Fruit fly (Drosophila melanogaster) whole organism, embryonic: ENCODE measurements around the gene TwdlC.

ENCODE experiments used
- Ada2b ChIP-seq: fragments of 200-800 bp; sonication (Bioruptor generic); IDR thresholded peaks from 2 replicates; pipeline ENCODE4 v1.3.6; 2022; ENCODE audit warnings: missing biosample characterization, missing genetic modification characterization
- Blimp-1 ChIP-seq: fragments of 200-800 bp; sonication (Bioruptor generic); optimal IDR thresholded peaks from 3 replicates; lab custom pipeline; 2018; ENCODE audit warnings: missing biosample characterization, missing genetic modification characterization, mild to moderate bottlenecking, moderate library complexity, missing genetic modification reagents
- CG10274 ChIP-seq: fragments of 200-800 bp; sonication (Bioruptor generic); optimal IDR thresholded peaks from 3 replicates; lab custom pipeline; 2017; ENCODE audit warnings: missing biosample characterization, mild to moderate bottlenecking, missing genetic modification characterization
- CG11504 ChIP-seq: fragments of 200-800 bp; sonication (Bioruptor generic); optimal IDR thresholded peaks from 3 replicates; lab custom pipeline; 2019; ENCODE audit warnings: missing biosample characterization, mild to moderate bottlenecking, missing genetic modification characterization, moderate library complexity
- CG11696 ChIP-seq: fragments of 200-800 bp; sonication (Bioruptor generic); IDR thresholded peaks from 2 replicates; pipeline ENCODE4 v1.3.6; 2022; ENCODE audit warnings: missing biosample characterization, missing genetic modification characterization
- CG12744 ChIP-seq: fragments of 200-800 bp; sonication (Bioruptor generic); optimal IDR thresholded peaks from 2 replicates; lab custom pipeline; 2016; ENCODE audit warnings: missing biosample characterization, missing genetic modification characterization
- CG14441 ChIP-seq: fragments of 200-800 bp; sonication (Bioruptor generic); IDR thresholded peaks from 2 replicates; pipeline ENCODE4 v1.3.6; 2022; ENCODE audit warnings: missing biosample characterization, missing genetic modification characterization
- CG14860 ChIP-seq: fragments of 200-800 bp; sonication (Bioruptor generic); IDR thresholded peaks from 3 replicates; pipeline ENCODE4 v1.3.6; 2022; ENCODE audit warnings: missing biosample characterization, missing genetic modification characterization; ENCODE audit not compliant: partially characterized antibody
- CG15011 ChIP-seq: fragments of 200-800 bp; sonication (Bioruptor generic); optimal IDR thresholded peaks from 3 replicates; lab custom pipeline; 2018; ENCODE audit warnings: missing biosample characterization, mild to moderate bottlenecking, missing genetic modification characterization
- CG15269 ChIP-seq: fragments of 200-800 bp; sonication (Bioruptor generic); optimal IDR thresholded peaks from 2 replicates; lab custom pipeline; 2018; ENCODE audit warnings: missing biosample characterization, mild to moderate bottlenecking, missing genetic modification characterization, moderate library complexity
- CG1602 ChIP-seq: fragments of 200-800 bp; sonication (Bioruptor generic); optimal IDR thresholded peaks from 3 replicates; lab custom pipeline; 2016; ENCODE audit warnings: missing biosample characterization, missing genetic modification characterization
- CG17802 ChIP-seq: fragments of 200-800 bp; sonication (Bioruptor generic); optimal IDR thresholded peaks from 2 replicates; lab custom pipeline; 2018; ENCODE audit warnings: missing biosample characterization, mild to moderate bottlenecking, missing genetic modification characterization, moderate library complexity
- CG17912 ChIP-seq: fragments of 200-800 bp; sonication (Bioruptor generic); optimal IDR thresholded peaks from 2 replicates; lab custom pipeline; 2018; ENCODE audit warnings: missing biosample characterization, mild to moderate bottlenecking, missing genetic modification characterization
- CG18011 ChIP-seq: fragments of 200-800 bp; sonication (Bioruptor generic); optimal IDR thresholded peaks from 2 replicates; lab custom pipeline; 2017; ENCODE audit warnings: missing biosample characterization, missing genetic modification characterization, mild to moderate bottlenecking, moderate library complexity, missing genotype
- CG1832 ChIP-seq: fragments of 200-800 bp; sonication (Bioruptor generic); optimal IDR thresholded peaks from 2 replicates; lab custom pipeline; 2017; ENCODE audit warnings: missing biosample characterization, mild to moderate bottlenecking, missing genetic modification characterization, inconsistent platforms
- CG2678 ChIP-seq: fragments of 200-800 bp; sonication (Bioruptor generic); optimal IDR thresholded peaks from 3 replicates; lab custom pipeline; 2019; ENCODE audit warnings: missing biosample characterization, mild to moderate bottlenecking, missing genetic modification characterization, moderate library complexity
- CG33213 ChIP-seq: fragments of 200-800 bp; sonication (Bioruptor generic); optimal IDR thresholded peaks from 3 replicates; lab custom pipeline; 2016; ENCODE audit warnings: missing biosample characterization, missing genetic modification characterization
- CG3726 ChIP-seq: fragments of 200-800 bp; sonication (Bioruptor generic); IDR thresholded peaks from 3 replicates; pipeline ENCODE4, ENCODE4 v1.3.6; 2022; ENCODE audit warnings: missing biosample characterization, missing genetic modification characterization
- CG4328 ChIP-seq: fragments of 200-800 bp; sonication (Bioruptor generic); optimal IDR thresholded peaks from 3 replicates; lab custom pipeline; 2017; ENCODE audit warnings: missing biosample characterization, missing genetic modification reagents, missing genetic modification characterization
- CG4707 ChIP-seq: fragments of 200-800 bp; sonication (Bioruptor generic); optimal IDR thresholded peaks from 2 replicates; lab custom pipeline; 2018; ENCODE audit warnings: missing biosample characterization, mild to moderate bottlenecking, missing genetic modification characterization, moderate library complexity
- CG6654 ChIP-seq: fragments of 200-800 bp; sonication (Bioruptor generic); optimal IDR thresholded peaks from 2 replicates; lab custom pipeline; 2017; ENCODE audit warnings: missing biosample characterization, mild to moderate bottlenecking, missing genetic modification characterization
- CG7839 ChIP-seq: fragments of 200-800 bp; sonication (Bioruptor generic); optimal IDR thresholded peaks from 3 replicates; lab custom pipeline; 2018; ENCODE audit warnings: missing biosample characterization, mild to moderate bottlenecking, missing genetic modification characterization, moderate library complexity
- CTCF ChIP-seq: fragments of 200-800 bp; sonication (Bioruptor generic); optimal IDR thresholded peaks from 2 replicates; lab custom pipeline; 2017; ENCODE audit warnings: missing biosample characterization, mild to moderate bottlenecking, missing genetic modification characterization, moderate library complexity
- Dfd ChIP-seq, 2 experiments: fragments of >200 bp; optimal IDR thresholded peaks; 2 replicates each; lab custom pipeline; 2017; ENCODE audit warnings: missing biosample characterization in 2 of 2, missing genetic modification characterization in 2 of 2
- Gug ChIP-seq: fragments of 200-800 bp; sonication (Bioruptor generic); IDR thresholded peaks from 4 replicates; pipeline ENCODE4 v1.3.6; 2022; ENCODE audit warnings: missing biosample characterization, missing genetic modification characterization
- Hmx ChIP-seq: fragments of 200-800 bp; sonication (Bioruptor generic); optimal IDR thresholded peaks from 2 replicates; lab custom pipeline; 2016; ENCODE audit warnings: missing biosample characterization, missing genetic modification characterization
- Hr51 ChIP-seq, 2 experiments: fragments of 200-800 bp; sonication (Bioruptor generic); optimal IDR thresholded peaks; 2 replicates in 1 of 2; 3 replicates in 1 of 2; lab custom pipeline; 2016 to 2018; ENCODE audit warnings: missing biosample characterization in 2 of 2, missing genetic modification characterization in 2 of 2, mild to moderate bottlenecking in 1 of 2, moderate library complexity in 1 of 2
- Hr78 ChIP-seq, 2 experiments: fragments of 200-800 bp in 1 of 2; fragments of >200 bp in 1 of 2; sonication (Bioruptor generic) in 1 of 2; optimal IDR thresholded peaks; 2 replicates each; lab custom pipeline; 2017 to 2019; ENCODE audit warnings: missing biosample characterization in 2 of 2, missing genetic modification characterization in 2 of 2, mild to moderate bottlenecking in 1 of 2, moderate library complexity in 1 of 2
- Jarid2 ChIP-seq: fragments of 200-800 bp; sonication (Bioruptor generic); optimal IDR thresholded peaks from 3 replicates; lab custom pipeline; 2017; ENCODE audit warnings: mild to moderate bottlenecking, missing biosample characterization, missing genetic modification reagents, missing genetic modification characterization
- Lpt ChIP-seq: fragments of >200 bp; optimal IDR thresholded peaks from 2 replicates; lab custom pipeline; 2018; ENCODE audit warnings: missing biosample characterization, missing genetic modification characterization
- Oaz ChIP-seq: fragments of 200-800 bp; sonication (Bioruptor generic); IDR thresholded peaks from 2 replicates; pipeline ENCODE4 v1.3.6; 2022; ENCODE audit warnings: missing biosample characterization, missing genetic modification characterization
- Opbp ChIP-seq: fragments of 200-800 bp; sonication (Bioruptor generic); IDR thresholded peaks from 3 replicates; pipeline ENCODE4 v1.3.6; 2022; ENCODE audit warnings: missing biosample characterization, missing genetic modification characterization; ENCODE audit not compliant: partially characterized antibody
- Optix ChIP-seq: fragments of 200-800 bp; sonication (Bioruptor generic); IDR thresholded peaks from 3 replicates; pipeline ENCODE4 v1.3.6; 2022; ENCODE audit warnings: missing biosample characterization, missing genetic modification characterization
- Rfx ChIP-seq: fragments of 200-800 bp; sonication (Bioruptor generic); IDR thresholded peaks from 2 replicates; pipeline ENCODE4 v1.3.6; 2022; ENCODE audit warnings: missing biosample characterization, missing genetic modification characterization
- Sin3A ChIP-seq: fragments of >200 bp; optimal IDR thresholded peaks from 2 replicates; lab custom pipeline; 2018
- Sox102F ChIP-seq: fragments of 200-800 bp; sonication (Bioruptor generic); optimal IDR thresholded peaks from 2 replicates; lab custom pipeline; 2018; ENCODE audit warnings: missing biosample characterization, mild to moderate bottlenecking, missing genetic modification characterization, moderate library complexity
- amos ChIP-seq: fragments of 200-800 bp; sonication (Bioruptor generic); IDR thresholded peaks from 2 replicates; pipeline ENCODE4 v1.3.6; 2022; ENCODE audit warnings: missing biosample characterization, missing genetic modification characterization; ENCODE audit not compliant: partially characterized antibody
- crc ChIP-seq: fragments of 200-800 bp; sonication (Bioruptor generic); optimal IDR thresholded peaks from 2 replicates; lab custom pipeline; 2016; ENCODE audit warnings: missing biosample characterization, missing genetic modification characterization
- dan ChIP-seq: fragments of 200-800 bp; sonication (Bioruptor generic); IDR thresholded peaks from 2 replicates; pipeline ENCODE4 v1.3.6; 2022; ENCODE audit warnings: missing biosample characterization, missing genetic modification characterization
- eyg ChIP-seq: fragments of 200-800 bp; sonication (Bioruptor generic); optimal IDR thresholded peaks from 3 replicates; lab custom pipeline; 2016; ENCODE audit warnings: missing biosample characterization, missing genetic modification characterization
- fu2 ChIP-seq: fragments of 200-800 bp; sonication (Bioruptor generic); optimal IDR thresholded peaks from 2 replicates; lab custom pipeline; 2016; ENCODE audit warnings: missing biosample characterization, missing genetic modification characterization
- gt ChIP-seq: fragments of 200-800 bp; sonication (Bioruptor generic); IDR thresholded peaks from 2 replicates; pipeline ENCODE4 v1.3.6; 2022; ENCODE audit warnings: missing biosample characterization, missing genetic modification characterization
- jumu ChIP-seq: fragments of 200-800 bp; sonication (Bioruptor generic); optimal IDR thresholded peaks from 3 replicates; lab custom pipeline; 2016; ENCODE audit warnings: missing biosample characterization, missing genetic modification characterization
- knrl ChIP-seq: fragments of 200-800 bp; sonication (Bioruptor generic); IDR thresholded peaks from 3 replicates; pipeline ENCODE4 v1.3.6; 2022; ENCODE audit warnings: missing biosample characterization, missing genetic modification characterization; ENCODE audit not compliant: partially characterized antibody
- oc ChIP-seq: fragments of 200-800 bp; sonication (Bioruptor generic); optimal IDR thresholded peaks from 2 replicates; lab custom pipeline; 2018; ENCODE audit warnings: missing biosample characterization, mild to moderate bottlenecking, missing genetic modification characterization, moderate library complexity
- prd ChIP-seq, 3 experiments: fragments of >200 bp in 2 of 3; fragments of 200-800 bp in 1 of 3; sonication (Bioruptor generic) in 1 of 3; optimal IDR thresholded peaks in 2 of 3; IDR thresholded peaks in 1 of 3; 2 replicates in 2 of 3; 3 replicates in 1 of 3; pipeline versions ENCODE4 v1.3.6 to Lab custom; 2017 to 2022; ENCODE audit warnings: missing biosample characterization in 1 of 3, missing genetic modification characterization in 1 of 3
- tup ChIP-seq: fragments of 200-800 bp; sonication (Bioruptor generic); optimal IDR thresholded peaks from 2 replicates; lab custom pipeline; 2016; ENCODE audit warnings: missing biosample characterization, mild to moderate bottlenecking, missing genetic modification characterization, moderate library complexity
- tx ChIP-seq: fragments of 200-800 bp; sonication (Bioruptor generic); optimal IDR thresholded peaks from 2 replicates; lab custom pipeline; 2016; ENCODE audit warnings: missing biosample characterization, missing genetic modification characterization
- usp ChIP-seq: fragments of >200 bp; optimal IDR thresholded peaks from 2 replicates; lab custom pipeline; 2017; ENCODE audit warnings: missing biosample characterization, missing genetic modification characterization
- zfh1 ChIP-seq: fragments of 200-800 bp; sonication (Bioruptor generic); IDR thresholded peaks from 3 replicates; pipeline ENCODE4 v1.3.6; 2022; ENCODE audit warnings: missing biosample characterization, missing genetic modification characterization

TwdlC gene

DNA sequence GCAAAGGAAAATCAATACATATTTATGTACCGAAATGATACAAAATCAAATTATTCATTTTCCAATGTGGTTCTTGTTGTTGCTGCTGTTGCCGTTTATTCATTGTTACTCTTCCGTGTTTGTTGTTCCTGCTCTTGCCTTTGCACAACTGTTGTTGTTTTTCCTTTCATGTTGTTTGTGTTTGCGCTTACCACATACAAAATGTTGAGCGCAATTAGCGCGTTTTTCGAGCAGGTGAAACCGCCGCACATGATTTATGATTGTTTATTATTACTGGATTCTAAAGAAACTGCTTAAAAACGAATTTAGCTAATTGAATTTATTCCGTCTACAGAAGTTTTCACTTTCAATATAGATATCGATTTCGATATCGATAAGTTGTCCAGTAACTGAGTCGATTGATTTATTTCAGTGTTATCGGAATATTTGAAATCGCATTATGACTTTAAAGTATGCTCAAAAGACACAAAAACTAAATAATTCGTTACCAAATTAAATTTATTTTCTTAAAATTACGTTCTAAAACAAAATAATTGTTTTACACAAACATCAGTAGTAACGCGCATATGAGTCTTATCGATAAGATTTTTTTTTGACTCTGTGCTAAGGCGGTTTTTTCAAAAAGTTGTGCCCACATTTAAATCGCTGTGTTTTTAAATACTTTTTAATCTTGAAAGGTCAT is 30.0 kb upstream of the TwdlC start, which contains the start of gene Tsp97E (continued):
- TF ChIP-seq CG14441 (GFP tag; lab: Robert Waterston, UW) (no peak), tx (GFP tag; lab: Kevin White, UChicago) (no peak), Hr51 (GFP tag; optimal IDR thresholded peaks at IDR 0.05; lab: Kevin White, UChicago) (no peak), Blimp-1 (GFP tag; lab: Kevin White, UChicago) (peak; percentile 100), amos (peak; percentile 30; the same call in 1 of the 2 replicates), CG14860 (GFP tag; lab: Robert Waterston, UW) (peak; percentile 85), CG15269 (tag; lab: Kevin White, UChicago) (no peak), Gug (no peak), CG4328 (GFP tag; lab: Kevin White, UChicago) (no peak), CG3726 (GFP tag; lab: Robert Waterston, UW) (no peak), CG17802 (no peak), Rfx (GFP tag; lab: Robert Waterston, UW) (no peak), CG17912 (GFP tag; lab: Kevin White, UChicago) (no peak), Ada2b (no peak), CG12744 (GFP tag; lab: Kevin White, UChicago) (no peak), Sox102F (no peak), prd (optimal IDR thresholded peaks at IDR 0.05; lab: Kevin White, UChicago) (no peak), prd (GFP tag; IDR thresholded peaks at IDR 0.05; lab: Robert Waterston, UW) (no peak), jumu (GFP tag; lab: Kevin White, UChicago) (no peak), Jarid2 (GFP tag; lab: Kevin White, UChicago) (no peak), Opbp (GFP tag; lab: Robert Waterston, UW) (0 out of 3 replicates have a peak, but pooled peaks have one; percentile 32), CG1832 (GFP tag; lab: Kevin White, UChicago) (no peak), Hr78 (GFP tag; optimal IDR thresholded peaks at IDR 0.05; lab: Kevin White, UChicago) (no peak), CTCF (GFP tag; lab: Kevin White, UChicago) (no peak), CG33213 (GFP tag; lab: Kevin White, UChicago) (no peak), CG15011 (GFP tag; lab: Kevin White, UChicago) (no peak), CG1602 (GFP tag; lab: Kevin White, UChicago) (no peak), Dfd (GFP tag; optimal IDR thresholded peaks at IDR 0.05; lab: Kevin White, UChicago) (no peak), Oaz (GFP tag; lab: Robert Waterston, UW) (no peak), CG18011 (GFP tag; lab: Kevin White, UChicago) (no peak), gt (no peak), dan (GFP tag; lab: Robert Waterston, UW) (no peak), CG6654 (GFP tag; lab: Kevin White, UChicago) (no peak), CG7839 (tag; lab: Kevin White, UChicago) (no peak), eyg (GFP tag; lab: Kevin White, UChicago) (no peak), crc (GFP tag; lab: Kevin White, UChicago) (no peak), Hmx (GFP tag; lab: Kevin White, UChicago) (no peak), CG2678 (tag; lab: Kevin White, UChicago) (peak; percentile 19), knrl (GFP tag; lab: Robert Waterston, UW) (peak; percentile 61), zfh1 (GFP tag; lab: Robert Waterston, UW) (no peak), oc (no peak), fu2 (GFP tag; lab: Kevin White, UChicago) (no peak), Sin3A (lab: Kevin White, UChicago) (no peak), tup (no peak), CG11504 (peak; percentile 32), CG11696 (no peak), CG10274 (GFP tag; lab: Kevin White, UChicago) (no peak), Optix (no peak), CG4707 (GFP tag; lab: Kevin White, UChicago) (no peak), usp (GFP tag; lab: Kevin White, UChicago) (no peak), Lpt (GFP tag; lab: Kevin White, UChicago) (no peak)
